Fruit fly (Drosophila melanogaster) whole organism, wandering third instar larva: ENCODE results near the gene CG31775.
"Not testable (repeated sequence)": the region's sequence is repeated elsewhere in the genome, so short reads cannot be mapped to it uniquely, and the experiment has no call there.

Experiments
- Abd-B ChIP-seq: fragments of >200 bp; optimal IDR thresholded peaks from 2 replicates; lab custom pipeline; 2017; ENCODE audit warnings: missing biosample characterization, missing genetic modification characterization
- CG32264 ChIP-seq: fragments of 200-800 bp; sonication (Bioruptor generic); optimal IDR thresholded peaks from 2 replicates; lab custom pipeline; 2016; ENCODE audit warnings: missing biosample characterization, missing genetic modification characterization
- CG9705 ChIP-seq: fragments of 200-800 bp; sonication (Bioruptor generic); optimal IDR thresholded peaks from 2 replicates; lab custom pipeline; 2018; ENCODE audit warnings: missing biosample characterization, mild to moderate bottlenecking, missing genetic modification characterization
- CrebA ChIP-seq: fragments of 200-800 bp; sonication (Bioruptor generic); optimal IDR thresholded peaks from 2 replicates; lab custom pipeline; 2016; ENCODE audit warnings: missing biosample characterization, mild to moderate bottlenecking, missing genetic modification characterization, borderline replicate concordance
- Dfd ChIP-seq: fragments of >200 bp; optimal IDR thresholded peaks from 2 replicates; lab custom pipeline; 2017; ENCODE audit warnings: missing biosample characterization, missing genetic modification characterization
- Hnf4 ChIP-seq: fragments of 200-800 bp; sonication (Bioruptor generic); optimal IDR thresholded peaks from 2 replicates; lab custom pipeline; 2016; ENCODE audit warnings: missing biosample characterization, mild to moderate bottlenecking, missing genetic modification characterization
- Hr78 ChIP-seq: fragments of >200 bp; optimal IDR thresholded peaks from 2 replicates; lab custom pipeline; 2017; ENCODE audit warnings: missing biosample characterization, missing genetic modification characterization
- Hr83 ChIP-seq: fragments of 200-300 bp; sonication (Bioruptor generic); optimal IDR thresholded peaks from 2 replicates; lab custom pipeline; 2016; ENCODE audit warnings: missing biosample characterization, mild to moderate bottlenecking, missing genetic modification characterization, moderate library complexity; ENCODE audit not compliant: poor library complexity, severe bottlenecking
- OdsH ChIP-seq: fragments of 200-800 bp; sonication (Bioruptor generic); optimal IDR thresholded peaks from 2 replicates; lab custom pipeline; 2016; ENCODE audit warnings: missing biosample characterization, mild to moderate bottlenecking, missing genetic modification characterization
- Rel ChIP-seq, 2 experiments: fragments of 200-800 bp; sonication (Bioruptor generic) in 1 of 2; optimal IDR thresholded peaks; 2 replicates in 1 of 2; 3 replicates in 1 of 2; lab custom pipeline; 2016 to 2019; ENCODE audit warnings: mild to moderate bottlenecking in 2 of 2, missing biosample characterization in 2 of 2, missing genetic modification characterization in 2 of 2, moderate library complexity in 1 of 2
- Vsx2 ChIP-seq: fragments of 200-300, 225-300 bp; sonication (Bioruptor generic); optimal IDR thresholded peaks from 2 replicates; lab custom pipeline; 2018; ENCODE audit warnings: missing biosample characterization, missing genetic modification characterization; ENCODE audit not compliant: partially characterized antibody
- dl ChIP-seq, 2 experiments: fragments of 175-275, 200-275 bp in 1 of 2; fragments of 200-275 bp in 1 of 2; sonication (Bioruptor generic); optimal IDR thresholded peaks; lab custom pipeline; 2018; ENCODE audit warnings: mild to moderate bottlenecking in 2 of 2, missing biosample characterization in 2 of 2, missing genetic modification characterization in 2 of 2, moderate library complexity in 2 of 2; ENCODE audit not compliant: partially characterized antibody in 2 of 2, insufficient read depth in 1 of 2
- dmrt93B ChIP-seq: fragments of 200-800 bp; sonication (Bioruptor generic); optimal IDR thresholded peaks from 2 replicates; lab custom pipeline; 2018; ENCODE audit warnings: missing biosample characterization, mild to moderate bottlenecking, missing genetic modification characterization
- dsf ChIP-seq: sonication (Bioruptor generic); optimal IDR thresholded peaks from 2 replicates; lab custom pipeline; 2016; ENCODE audit warnings: missing biosample characterization, missing genetic modification characterization, borderline replicate concordance
- ey ChIP-seq: fragments of 200-800 bp; sonication (Bioruptor generic); optimal IDR thresholded peaks from 2 replicates; lab custom pipeline; 2016; ENCODE audit warnings: missing biosample characterization, missing genetic modification characterization
- fru ChIP-seq: fragments of 200-800 bp; sonication (Bioruptor generic); optimal IDR thresholded peaks from 3 replicates; lab custom pipeline; 2016; ENCODE audit warnings: missing biosample characterization, mild to moderate bottlenecking, missing genetic modification characterization
- h ChIP-seq: fragments of 200-800 bp; sonication (Bioruptor generic); optimal IDR thresholded peaks from 3 replicates; lab custom pipeline; 2016; ENCODE audit warnings: missing biosample characterization, mild to moderate bottlenecking, missing genetic modification characterization
- lola ChIP-seq: fragments of >200 bp; optimal IDR thresholded peaks from 2 replicates; lab custom pipeline; 2017; ENCODE audit warnings: missing biosample characterization, missing genetic modification characterization
- pan ChIP-seq: fragments of >200 bp; optimal IDR thresholded peaks from 2 replicates; lab custom pipeline; 2017
- psq ChIP-seq: fragments of 200-800 bp; sonication (Bioruptor generic); optimal IDR thresholded peaks from 3 replicates; lab custom pipeline; 2017; ENCODE audit warnings: missing biosample characterization, mild to moderate bottlenecking, missing genetic modification characterization, moderate library complexity
- rgr ChIP-seq: fragments of 200-800 bp; sonication (Bioruptor generic); optimal IDR thresholded peaks from 3 replicates; lab custom pipeline; 2016; ENCODE audit warnings: missing biosample characterization, mild to moderate bottlenecking, missing genetic modification characterization
- sage ChIP-seq: fragments of 200-800 bp; sonication (Bioruptor generic); optimal IDR thresholded peaks from 2 replicates; lab custom pipeline; 2016; ENCODE audit warnings: missing biosample characterization, mild to moderate bottlenecking, missing genetic modification characterization
- sv ChIP-seq: fragments of 200-800 bp; sonication (Bioruptor generic); optimal IDR thresholded peaks from 3 replicates; lab custom pipeline; 2016; ENCODE audit warnings: missing biosample characterization, missing genetic modification characterization
- tai ChIP-seq: sonication (Bioruptor generic); optimal IDR thresholded peaks from 2 replicates; lab custom pipeline; 2016; ENCODE audit warnings: missing biosample characterization, missing genetic modification characterization
- woc ChIP-seq: sonication (Bioruptor generic); optimal IDR thresholded peaks from 2 replicates; lab custom pipeline; 2016; ENCODE audit warnings: missing biosample characterization, mild to moderate bottlenecking, missing genetic modification characterization

The CG31775 gene

DNA sequence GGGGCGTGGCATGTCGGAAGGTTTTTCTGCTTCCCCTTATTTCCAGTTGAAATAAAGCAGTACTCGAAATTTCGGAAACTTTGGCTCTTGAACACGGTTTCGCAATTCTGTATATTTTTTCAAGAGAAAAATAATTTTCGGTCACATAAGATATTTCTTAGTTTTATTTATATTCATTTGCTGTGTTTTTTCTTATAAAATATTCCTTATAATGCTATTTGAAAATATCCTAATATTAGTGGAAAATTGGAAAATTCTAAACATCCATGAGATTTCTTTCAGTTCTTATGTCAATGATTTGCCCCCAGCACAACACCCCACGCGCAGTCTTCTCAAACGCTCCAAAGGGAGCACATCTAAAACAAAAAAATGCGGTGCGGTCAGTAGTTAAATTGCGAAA is 22.9 kb upstream of the CG31775 start, which contains the start of gene CG4691:
Gene CG4691, plus strand, starts transcription at position 301 of the 400 bp plus-strand sequence.
- TF ChIP-seq Dfd (GFP tag; lab: Kevin White, UChicago): no peak

DNA sequence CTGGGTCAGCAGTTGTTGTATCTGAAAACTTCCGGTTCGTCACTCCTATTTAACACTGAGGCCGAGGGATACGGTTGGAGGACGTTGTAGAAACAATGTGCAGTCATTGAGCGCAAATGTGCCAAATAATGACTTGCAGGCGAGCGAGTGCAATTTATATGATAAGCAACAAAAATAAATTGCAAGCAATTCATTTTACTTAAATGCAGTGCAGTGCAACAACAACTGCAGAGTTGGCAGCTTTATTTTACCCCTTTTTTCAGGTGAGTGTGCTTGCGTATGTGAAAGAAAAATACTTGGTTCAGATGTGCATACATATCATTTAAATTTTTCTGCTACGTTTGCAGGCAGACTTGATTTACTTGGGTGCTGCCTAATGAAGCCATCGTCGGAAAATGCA is 8.5 kb upstream of the CG31775 start:
- TF ChIP-seq Hr78 (GFP tag; lab: Kevin White, UChicago): no peak

DNA sequence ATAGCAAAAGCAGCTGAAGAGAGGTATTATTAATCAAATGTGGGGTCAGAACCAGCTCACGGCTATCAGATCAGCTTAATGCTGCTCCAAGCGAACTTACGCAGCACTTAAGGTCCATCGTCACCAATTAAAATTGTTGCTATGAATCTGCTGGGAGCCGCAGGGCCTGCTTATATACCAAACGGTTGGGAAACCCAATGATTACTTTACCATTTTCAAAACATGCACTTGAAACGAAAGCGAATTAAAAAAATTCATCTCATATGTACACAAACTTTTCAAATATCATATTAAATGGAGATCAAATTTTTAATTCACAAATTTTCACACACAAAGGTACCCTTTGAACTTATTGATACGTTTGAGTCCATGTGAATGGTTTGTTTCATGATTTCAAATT is 7.5 kb upstream of the CG31775 start, which contains the start of gene CG42587:
Gene CG42587, minus strand, starts transcription at position 143 of the 400 bp plus-strand sequence.
- TF ChIP-seq sv (GFP tag; lab: Kevin White, UChicago) (no peak), Hnf4 (GFP tag; lab: Kevin White, UChicago) (peak; percentile 9), h (GFP tag; lab: Kevin White, UChicago) (peak; percentile 25), Abd-B (GFP tag; lab: Kevin White, UChicago) (no peak), OdsH (peak; percentile 20), sage (GFP tag; lab: Kevin White, UChicago) (no peak), psq (GFP tag; lab: Kevin White, UChicago) (peak; percentile 1), ey (GFP tag; lab: Kevin White, UChicago) (peak; percentile 29), Vsx2 (GFP tag; lab: Kevin White, UChicago) (no peak), Hr78 (GFP tag; lab: Kevin White, UChicago) (no peak), Dfd (GFP tag; lab: Kevin White, UChicago) (no peak), pan (lab: Kevin White, UChicago) (no peak), Rel (GFP tag; optimal IDR thresholded peaks at IDR 0.05; lab: Kevin White, UChicago) (no peak), Rel (tag; optimal IDR thresholded peaks at IDR 0.05; lab: Kevin White, UChicago) (peak; percentile 64), tai (GFP tag; lab: Kevin White, UChicago) (no peak), fru (GFP tag; lab: Kevin White, UChicago) (peak; percentile 21), rgr (GFP tag; lab: Kevin White, UChicago) (peak; percentile 47), CrebA (no peak), woc (GFP tag; lab: Kevin White, UChicago) (no peak), CG9705 (GFP tag; lab: Kevin White, UChicago) (no peak)

DNA sequence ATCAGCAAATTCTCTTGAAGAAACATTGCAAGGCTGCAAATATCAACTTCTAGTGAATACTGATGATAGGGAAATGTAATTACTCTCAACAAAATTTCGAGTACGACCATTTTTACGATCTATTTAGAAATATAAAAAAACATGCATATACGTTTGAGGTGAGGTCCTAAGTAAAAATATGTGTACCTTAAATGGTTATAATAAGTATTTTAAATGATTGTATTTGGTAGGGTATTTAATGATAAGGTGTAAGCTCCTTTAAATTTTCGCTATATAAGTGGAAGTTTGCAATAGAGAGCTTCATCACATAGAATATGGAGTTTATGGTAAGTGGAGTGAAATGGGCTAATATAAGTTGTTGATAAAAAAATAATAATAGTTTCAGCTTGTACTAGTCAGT is 6.6 kb upstream of the CG31775 start, which contains the start of gene CG42681:
Gene CG42681, plus strand, starts transcription at position 301 of the 400 bp plus-strand sequence.
- TF ChIP-seq dsf (GFP tag; lab: Kevin White, UChicago): no peak
- TF ChIP-seq Hr83 (GFP tag; lab: Kevin White, UChicago): no peak
- TF ChIP-seq Rel (GFP tag; optimal IDR thresholded peaks at IDR 0.05; lab: Kevin White, UChicago): no peak
- no peak for TF ChIP-seq Rel (tag; optimal IDR thresholded peaks at IDR 0.05; lab: Kevin White, UChicago)
- no peak for TF ChIP-seq sage (GFP tag; lab: Kevin White, UChicago)
- no peak for TF ChIP-seq Abd-B (GFP tag; lab: Kevin White, UChicago)
- TF ChIP-seq CG32264: no peak
- no peak for TF ChIP-seq dl (GFP tag; optimal IDR thresholded peaks at IDR 0.05; lab: Kevin White, UChicago; ENCODE audit: insufficient read depth in 1 of 2, partially characterized antibody in 2 of 2)
- no peak for TF ChIP-seq Hnf4 (GFP tag; lab: Kevin White, UChicago)
- no peak for TF ChIP-seq dmrt93B
- no peak for TF ChIP-seq OdsH

DNA sequence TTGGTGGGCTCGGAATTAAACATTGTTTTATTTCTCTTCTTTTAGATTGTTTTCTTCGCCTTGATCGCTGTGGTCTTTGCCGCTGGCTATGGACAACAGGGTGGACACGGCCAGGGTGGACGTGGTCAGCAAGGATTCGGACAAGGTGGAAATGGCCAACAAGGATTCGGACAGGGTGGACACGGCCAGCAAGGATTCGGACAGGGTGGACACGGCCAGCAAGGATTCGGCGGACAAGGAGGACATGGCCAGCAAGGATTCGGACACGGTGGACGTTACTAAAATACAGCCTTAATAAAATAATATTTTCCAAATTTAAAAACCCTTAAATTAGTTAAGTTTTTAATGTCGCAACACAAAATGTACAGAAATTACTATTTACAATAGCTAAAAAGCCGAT is 5.8 kb upstream of the CG31775 start:
- TF ChIP-seq Hr83 (GFP tag; lab: Kevin White, UChicago) (peak; percentile 56), dl (GFP tag; optimal IDR thresholded peaks at IDR 0.05; lab: Kevin White, UChicago; ENCODE audit: insufficient read depth in 1 of 2, partially characterized antibody in 2 of 2) (no peak), lola (GFP tag; lab: Kevin White, UChicago) (no peak), CG32264 (no peak), Hnf4 (GFP tag; lab: Kevin White, UChicago) (no peak), Dfd (GFP tag; lab: Kevin White, UChicago) (no peak)

DNA sequence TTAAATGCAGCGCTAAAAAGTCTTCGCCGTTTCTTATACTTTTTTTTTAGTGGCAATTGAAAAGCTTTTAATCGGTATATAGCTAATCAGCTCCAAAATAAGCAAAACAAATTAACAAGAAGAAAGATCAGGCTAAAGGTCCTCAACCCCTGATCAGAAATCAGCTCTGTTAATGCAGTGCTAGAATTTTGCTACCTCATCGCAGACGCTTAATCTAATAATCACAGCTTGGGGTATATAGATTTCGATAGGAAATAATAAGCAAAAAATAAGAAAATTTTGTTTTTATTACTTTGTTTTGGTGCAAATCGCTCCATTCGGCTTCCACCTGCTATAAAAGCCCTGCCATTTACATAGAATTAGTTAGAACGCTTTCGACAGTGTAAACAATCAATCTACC is 5.3 kb upstream of the CG31775 start, which contains the start of gene CG34166:
Gene CG34166, plus strand, starts transcription at position 301 of the 400 bp plus-strand sequence.
- TF ChIP-seq dl (GFP tag; optimal IDR thresholded peaks at IDR 0.05; lab: Kevin White, UChicago; ENCODE audit: insufficient read depth in 1 of 2, partially characterized antibody in 2 of 2); dsf (GFP tag; lab: Kevin White, UChicago); tai (GFP tag; lab: Kevin White, UChicago): not testable (repeated sequence)
